Fruit fly (Drosophila melanogaster) S2 (cell line): ENCODE measurements around the gene CG5435.

Source experiments
- CG8478 ChIP-seq: fragments of >200 bp; optimal IDR thresholded peaks from 2 replicates; lab custom pipeline; 2018
- CTCF ChIP-seq, 2 experiments: fragments of >200 bp; optimal IDR thresholded peaks; 2 replicates each; lab custom pipeline; 2018

CG5435 gene

DNA sequence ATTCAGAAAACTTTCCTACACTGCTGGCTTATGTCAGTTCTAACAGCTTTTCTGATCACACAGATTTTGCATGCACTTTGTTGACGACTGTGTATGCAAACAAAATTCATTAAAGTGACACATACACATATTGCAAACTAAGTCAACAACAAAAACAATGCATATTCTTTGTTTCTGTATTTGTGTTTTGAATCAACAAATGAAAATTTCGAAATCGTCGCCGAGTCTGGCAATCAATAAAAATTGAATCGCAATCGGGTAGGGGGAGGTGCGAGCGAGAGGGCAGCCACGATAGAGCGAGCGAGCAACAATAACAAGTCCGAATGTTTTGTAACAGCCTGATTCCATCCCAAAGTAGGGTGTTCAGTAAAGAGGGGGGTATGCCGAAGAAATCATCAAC lies 32.3 kb upstream of the CG5435 start:
- TF ChIP-seq CTCF (optimal IDR thresholded peaks at IDR 0.05; lab: Kevin White, UChicago) = no peak
- TF ChIP-seq CG8478 (lab: Kevin White, UChicago) = no peak

DNA sequence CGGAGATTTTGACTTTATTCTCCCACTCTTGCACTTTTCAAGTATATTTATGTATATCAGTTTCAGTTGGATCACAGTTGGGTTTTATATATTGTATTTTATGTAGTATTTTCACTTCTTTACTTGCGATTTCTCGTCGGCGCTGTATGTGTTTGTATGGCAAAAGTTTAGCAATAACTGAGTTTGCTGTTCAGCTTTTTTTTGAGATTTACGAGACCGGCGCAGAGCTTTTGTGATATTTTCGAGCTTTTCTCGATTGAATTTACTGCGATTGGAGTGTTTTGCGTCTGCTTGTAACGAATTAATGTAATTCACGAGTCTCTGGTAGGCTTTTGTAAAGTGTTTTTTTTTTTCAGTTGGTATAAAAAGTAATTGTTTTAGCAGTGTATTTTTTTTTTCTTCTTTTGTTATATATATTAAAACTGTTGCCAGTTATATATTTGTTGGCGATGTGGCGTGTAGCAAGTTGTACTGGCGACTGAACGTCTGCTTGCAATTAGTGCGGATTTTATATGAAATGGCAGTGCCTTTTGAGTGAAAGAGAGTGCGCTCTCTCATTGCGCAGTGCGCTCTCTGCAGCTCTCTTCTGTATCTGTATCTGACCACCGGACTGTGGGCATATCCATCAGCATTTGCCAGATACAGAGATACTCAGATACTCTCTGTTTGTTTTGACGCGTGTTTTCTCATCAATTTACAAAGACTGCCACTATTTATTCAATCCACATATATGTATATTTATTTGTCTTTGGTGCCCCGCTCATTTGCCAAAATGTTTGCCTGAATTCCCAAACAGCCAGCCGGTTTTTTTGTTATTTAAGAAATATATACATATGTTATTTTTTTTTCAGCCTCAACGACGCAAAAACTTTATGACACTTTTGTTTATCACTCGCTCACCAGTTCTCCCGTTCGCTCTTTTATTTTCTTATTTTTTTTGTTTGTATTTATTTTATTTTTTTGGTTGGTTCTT lies 30.4 kb upstream of the CG5435 start:
- TF ChIP-seq CG8478 (lab: Kevin White, UChicago) (no peak), CTCF (optimal IDR thresholded peaks at IDR 0.05; lab: Kevin White, UChicago) (no peak)

DNA sequence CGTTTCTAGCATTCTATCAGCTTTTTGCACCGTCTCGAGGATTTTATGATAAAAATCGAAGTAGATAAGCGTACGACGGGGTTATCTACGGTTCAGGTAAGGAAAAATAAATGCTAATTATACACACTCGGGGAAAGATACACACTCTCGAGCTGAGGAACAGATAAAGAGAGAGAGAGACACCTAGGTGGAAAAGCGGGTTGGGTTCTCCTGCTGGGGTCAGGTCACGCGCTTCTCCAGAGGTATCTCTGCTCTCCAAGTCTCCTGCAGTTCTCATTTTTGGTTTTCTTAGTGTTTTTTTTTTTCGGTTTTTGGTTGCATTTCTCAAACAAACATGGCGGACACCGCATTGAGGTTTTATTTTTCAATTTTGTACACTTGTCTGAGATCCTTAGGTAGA lies 29.1 kb upstream of the CG5435 start:
- TF ChIP-seq CG8478 (lab: Kevin White, UChicago) (no peak), CTCF (optimal IDR thresholded peaks at IDR 0.05; lab: Kevin White, UChicago) (no peak)

DNA sequence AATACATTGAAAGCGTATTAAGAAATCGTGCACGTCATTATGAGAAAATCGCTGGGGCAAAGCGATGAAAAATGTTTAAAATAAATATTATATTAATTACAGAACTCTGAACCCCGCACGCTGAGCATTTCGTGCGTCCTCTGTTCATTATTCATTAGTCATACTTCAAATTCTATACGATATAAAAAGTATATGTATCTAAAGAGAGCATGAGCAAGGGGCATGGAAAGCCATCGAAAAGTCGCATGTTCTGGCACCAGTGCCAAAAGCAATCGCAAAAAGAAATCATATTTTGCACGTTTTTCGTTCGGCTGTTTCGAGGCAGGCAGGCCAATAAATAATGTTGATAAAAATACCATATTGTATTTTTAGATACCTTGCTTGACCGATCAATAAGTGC lies 28.5 kb upstream of the CG5435 start:
- TF ChIP-seq CTCF (optimal IDR thresholded peaks at IDR 0.05; lab: Kevin White, UChicago) = no peak
- TF ChIP-seq CG8478 (lab: Kevin White, UChicago) = no peak

DNA sequence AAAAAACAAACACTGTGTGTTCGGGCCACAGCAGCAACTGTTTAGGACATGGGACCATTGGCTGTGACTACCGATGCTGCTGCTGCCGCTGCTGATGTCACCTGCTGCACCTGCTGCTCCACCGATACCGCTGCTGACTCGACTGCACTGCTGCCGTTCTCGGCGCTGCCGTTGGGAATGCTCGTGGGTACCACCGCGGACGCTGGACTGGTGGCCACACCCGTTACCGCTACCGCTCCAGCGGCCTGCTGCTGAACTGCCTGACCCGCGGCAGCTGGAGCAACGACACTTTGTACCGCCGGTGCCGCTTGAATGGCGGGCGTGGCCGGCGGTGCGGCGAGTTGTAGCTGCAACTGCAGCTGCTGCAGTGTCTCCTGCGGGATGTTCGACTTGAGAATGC lies 27.0 kb upstream of the CG5435 start:
- TF ChIP-seq CG8478 (lab: Kevin White, UChicago) (no peak), CTCF (optimal IDR thresholded peaks at IDR 0.05; lab: Kevin White, UChicago) (no peak)

DNA sequence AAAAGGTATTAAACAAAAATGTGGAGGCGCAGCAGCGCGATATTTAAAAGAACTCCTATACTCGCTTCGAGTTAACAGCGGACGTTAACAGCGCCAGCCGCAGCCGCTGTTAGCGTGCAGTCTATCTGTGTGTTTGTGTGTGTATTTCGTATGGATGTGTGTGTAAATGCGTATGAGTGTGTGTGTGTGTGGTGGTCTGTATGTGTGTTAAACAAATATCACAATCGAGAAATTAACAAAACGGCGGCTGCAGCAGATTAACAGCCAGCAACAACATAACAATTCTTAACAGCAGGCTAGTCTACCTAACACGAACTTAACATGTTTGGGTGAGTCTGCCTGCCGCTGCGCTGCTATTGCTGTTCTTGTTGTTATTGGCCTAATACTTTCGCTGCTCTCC lies 26.5 kb upstream of the CG5435 start:
- TF ChIP-seq CTCF (optimal IDR thresholded peaks at IDR 0.05; lab: Kevin White, UChicago) (no peak), CG8478 (lab: Kevin White, UChicago) (no peak)

DNA sequence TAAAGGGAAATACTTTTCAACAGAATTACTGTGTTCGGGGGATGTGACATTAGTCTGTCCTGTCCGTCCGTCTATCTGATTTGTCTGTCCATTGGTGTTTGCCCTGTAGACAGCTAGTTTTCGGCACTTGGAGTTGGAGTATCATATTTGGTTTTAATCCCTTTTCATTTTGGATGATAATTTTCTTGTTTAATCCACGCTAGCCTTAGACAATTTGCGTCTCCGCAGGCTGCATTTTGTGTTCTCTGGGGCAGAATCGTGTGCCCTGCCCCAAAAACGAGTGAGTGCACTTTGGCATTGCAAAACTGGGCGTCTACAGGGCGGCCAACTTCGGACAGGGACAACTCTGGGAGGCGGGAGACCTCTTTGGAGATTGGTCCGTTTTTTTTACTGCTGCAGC lies 25.1 kb upstream of the CG5435 start:
- no peak for TF ChIP-seq CTCF (optimal IDR thresholded peaks at IDR 0.05; lab: Kevin White, UChicago)
- TF ChIP-seq CG8478 (lab: Kevin White, UChicago) = no peak

DNA sequence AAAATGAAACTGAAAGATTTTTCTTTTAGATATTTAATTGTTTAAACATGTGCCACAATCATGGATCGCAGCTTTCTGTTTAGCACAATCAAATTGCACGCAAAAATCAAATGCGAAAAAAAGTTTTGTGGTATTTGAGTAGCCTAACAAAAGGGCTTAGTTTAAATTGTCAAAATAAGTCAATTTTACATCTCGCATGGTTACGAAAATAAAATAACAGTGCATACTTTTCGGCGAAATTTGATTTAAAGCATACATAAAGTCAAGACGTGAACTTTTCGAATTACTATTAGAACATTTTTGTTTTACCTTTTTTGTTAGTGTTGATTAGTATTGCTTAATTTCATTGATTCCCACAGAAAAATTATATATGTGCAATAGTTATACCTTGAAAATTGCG lies 24.4 kb upstream of the CG5435 start:
- peak; percentile 37 to 51 for TF ChIP-seq CTCF (optimal IDR thresholded peaks at IDR 0.05; lab: Kevin White, UChicago)
- no peak for TF ChIP-seq CG8478 (lab: Kevin White, UChicago)

DNA sequence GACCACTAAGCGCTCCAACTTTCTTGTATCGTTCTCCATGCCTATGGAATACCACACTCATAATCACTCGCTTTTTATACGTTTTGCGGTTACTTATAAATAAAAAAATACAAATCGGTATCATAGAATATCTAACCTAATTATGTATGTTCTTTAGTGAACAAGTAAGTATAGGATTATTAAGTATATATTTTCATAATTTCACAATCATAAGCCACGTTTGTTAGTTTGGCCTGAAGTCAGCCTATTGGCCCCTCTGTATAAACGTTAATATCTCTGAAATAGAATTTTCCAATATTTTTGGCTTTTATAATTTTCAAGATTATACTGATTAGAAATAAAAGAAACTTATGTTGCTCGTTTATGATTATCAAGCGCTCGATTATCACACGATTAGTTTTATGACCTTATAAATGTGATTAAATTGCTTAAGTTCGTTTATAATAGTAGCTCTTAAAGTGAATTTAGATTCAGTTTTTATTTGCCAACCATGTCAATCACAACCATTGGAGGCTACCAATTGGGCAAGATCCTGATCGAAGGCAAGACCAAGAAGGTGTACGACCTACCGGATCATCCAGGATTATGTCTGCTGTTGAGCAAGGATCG lies 22.6 kb upstream of the CG5435 start, which contains the start of gene CG5418:
CG5418 (minus strand) TSS at position 51 of the 609 bp plus-strand sequence.
- no peak for TF ChIP-seq CG8478 (lab: Kevin White, UChicago)
- TF ChIP-seq CTCF (optimal IDR thresholded peaks at IDR 0.05; lab: Kevin White, UChicago) = no peak

DNA sequence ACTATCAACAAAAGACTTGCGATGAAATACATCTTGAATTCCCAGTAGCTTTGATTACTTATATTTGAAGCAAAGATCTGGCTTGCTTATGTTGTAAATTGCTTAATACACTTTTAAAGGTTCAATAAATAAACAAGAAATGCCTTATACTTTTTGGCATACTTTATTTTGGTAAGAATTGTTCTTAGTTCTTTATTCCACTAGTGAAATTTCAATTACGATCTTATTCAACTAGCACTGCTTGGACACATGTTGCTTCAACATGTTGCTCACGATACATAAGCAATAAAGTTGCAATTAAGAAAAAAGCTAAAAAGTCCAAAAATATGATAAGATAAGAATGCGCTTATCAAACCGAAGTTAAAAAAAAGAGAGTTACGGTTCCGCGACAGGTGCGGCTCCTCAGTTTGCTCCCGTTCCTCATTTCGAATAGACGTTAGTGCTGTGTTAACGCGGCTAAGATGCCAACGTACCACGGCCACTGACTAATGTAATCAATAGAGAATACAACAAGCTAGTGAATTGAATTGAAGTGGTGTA lies 17.5 kb upstream of the CG5435 start, which contains the start of the genes CG5421 and Oatp33Eb:
CG5421 (minus strand) TSS at position 51 of the 540 bp plus-strand sequence.
Oatp33Eb (plus strand) TSS at position 403 of the 540 bp plus-strand sequence.
- TF ChIP-seq CG8478 (lab: Kevin White, UChicago) (no peak), CTCF (optimal IDR thresholded peaks at IDR 0.05; lab: Kevin White, UChicago) (no peak)

DNA sequence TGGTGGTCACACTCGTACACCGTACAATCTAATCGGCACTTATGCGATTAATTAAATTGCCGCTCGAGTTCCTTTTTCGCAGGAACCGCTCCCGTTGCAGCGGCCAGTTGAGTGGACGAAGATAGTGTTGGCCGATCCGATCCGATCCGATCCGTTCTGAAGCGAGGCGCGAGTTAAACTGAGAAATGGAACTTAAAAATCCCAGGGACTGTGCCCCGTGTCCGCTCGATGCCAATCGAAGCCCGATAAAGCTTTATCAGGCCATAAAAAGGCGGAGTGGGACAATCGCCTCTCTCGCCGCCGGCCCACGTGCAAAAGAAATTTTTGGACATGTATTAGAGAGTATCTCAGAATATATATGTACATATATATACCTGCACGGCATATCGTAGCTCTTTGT lies 15.1 kb upstream of the CG5435 start, which contains the start of gene Oatp33Ea:
Oatp33Ea (minus strand) TSS at position 182 of the 400 bp plus-strand sequence.
- TF ChIP-seq CTCF (optimal IDR thresholded peaks at IDR 0.05; lab: Kevin White, UChicago) (no peak), CG8478 (lab: Kevin White, UChicago) (no peak)

DNA sequence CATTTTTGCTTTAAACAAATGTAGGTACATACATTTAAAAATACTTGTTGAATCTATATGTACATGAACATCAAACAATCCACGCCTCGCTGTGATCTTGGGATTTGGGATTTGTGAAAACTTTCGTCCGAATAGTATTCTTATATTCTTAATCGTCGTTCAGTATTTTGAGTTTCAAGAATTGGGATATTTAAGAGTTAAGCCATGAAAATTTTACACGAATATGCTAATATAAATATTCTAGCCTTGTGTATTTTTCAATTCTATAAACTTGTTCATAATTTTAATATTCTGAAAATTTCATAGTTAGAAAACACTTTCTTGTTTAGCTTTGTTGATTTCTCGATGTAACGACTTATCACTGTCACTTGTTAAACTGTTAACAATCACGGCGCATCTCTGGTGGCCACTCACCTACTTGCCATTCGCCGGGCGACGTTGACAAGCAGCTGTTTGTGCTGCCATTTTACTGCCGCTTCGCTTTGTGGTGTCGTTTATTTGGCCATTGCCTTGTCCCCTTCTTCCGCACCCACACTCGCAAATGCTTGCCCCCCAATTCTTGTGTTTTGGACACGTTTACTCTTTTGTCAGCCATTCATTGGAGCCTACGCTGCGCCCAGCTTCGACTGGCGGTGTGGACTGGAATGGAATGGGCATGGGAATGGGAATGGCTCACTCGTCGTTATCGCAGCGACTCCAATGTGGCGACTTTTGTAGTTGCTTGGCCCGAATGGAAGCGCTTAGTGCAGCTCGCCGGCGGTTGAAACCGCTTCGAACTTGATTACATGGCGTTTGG lies 5.5 kb upstream of the CG5435 start:
- TF ChIP-seq CG8478 (lab: Kevin White, UChicago) = no peak
- peak in 1 of 2 experiments; percentile 20 for TF ChIP-seq CTCF (optimal IDR thresholded peaks at IDR 0.05; lab: Kevin White, UChicago)

DNA sequence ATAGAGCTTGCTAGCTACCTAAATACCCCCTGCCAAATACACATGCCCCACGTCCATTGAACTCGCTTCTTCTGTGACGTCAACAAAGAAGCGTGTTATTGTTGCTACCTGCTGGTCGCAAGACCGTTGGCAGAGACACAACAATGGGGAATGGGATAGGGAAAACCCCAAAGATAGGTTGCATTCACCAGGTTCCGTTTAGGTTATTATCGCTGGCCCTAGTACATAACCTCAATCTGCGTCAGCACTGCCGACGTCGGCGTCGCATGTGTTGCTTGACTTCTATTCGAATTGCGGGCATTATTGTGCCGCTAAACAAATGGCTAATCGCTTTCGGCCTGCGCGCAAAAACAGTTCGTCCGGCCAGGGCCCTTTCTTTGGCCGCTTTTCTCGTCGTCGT lies 4.7 kb upstream of the CG5435 start:
- TF ChIP-seq CTCF (optimal IDR thresholded peaks at IDR 0.05; lab: Kevin White, UChicago) (no peak), CG8478 (lab: Kevin White, UChicago) (no peak)

DNA sequence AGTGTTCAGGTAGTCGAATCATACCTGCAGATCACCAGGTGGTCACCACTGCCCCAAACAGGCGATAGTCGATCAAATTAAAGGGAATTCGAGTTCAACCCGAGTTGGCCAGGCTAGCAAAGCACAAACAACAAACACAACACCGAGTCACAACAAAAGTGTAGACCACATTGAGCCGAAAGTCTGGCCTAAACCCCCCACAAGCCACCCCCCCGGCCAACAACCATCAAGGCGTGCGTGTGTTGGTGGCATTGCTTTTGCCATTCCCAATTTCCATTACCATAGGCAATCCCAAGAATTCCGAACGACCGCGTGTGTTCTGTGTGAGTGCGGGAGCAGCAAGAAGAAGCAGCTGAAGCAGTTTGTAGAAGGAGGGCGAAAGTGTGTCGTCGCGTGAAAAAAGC lies 3.8 kb upstream of the CG5435 start, which contains the start of gene SC35:
SC35 (minus strand) TSS at position 131 of the 404 bp plus-strand sequence.
- TF ChIP-seq CG8478 (lab: Kevin White, UChicago) = no peak
- no peak for TF ChIP-seq CTCF (optimal IDR thresholded peaks at IDR 0.05; lab: Kevin White, UChicago)
